Worm (Caenorhabditis elegans) whole organism, early embryonic: Measurements from ENCODE around the gene arrd-6.
A peak's percentile ranks its signal among the peaks of the same experiment; 100 is the strongest.

ENCODE experiments used
- B0310.2 ChIP-seq: sonication (generic microtip); optimal IDR thresholded peaks from 2 replicates; lab custom pipeline; 2016; ENCODE audit warnings: mild to moderate bottlenecking, missing genetic modification characterization, missing compliant biosample characterization
- F13C5.2 ChIP-seq: sonication (generic microtip); optimal IDR thresholded peaks from 2 replicates; lab custom pipeline; 2017; ENCODE audit warnings: mild to moderate bottlenecking, missing genetic modification characterization, inconsistent platforms, missing compliant biosample characterization
- aly-1 ChIP-seq: sonication (generic microtip); optimal IDR thresholded peaks from 2 replicates; lab custom pipeline; 2016; ENCODE audit warnings: missing genetic modification characterization, missing compliant biosample characterization
- ama-1 ChIP-seq: fragments of 150-350 bp; optimal IDR thresholded peaks from 2 replicates; lab custom pipeline; 2014
- ceh-13 ChIP-seq: fragments of 200-800 bp; sonication (Bioruptor generic); optimal IDR thresholded peaks from 2 replicates; lab custom pipeline; 2018; ENCODE audit warnings: mild to moderate bottlenecking, missing genetic modification characterization, missing compliant biosample characterization
- ceh-36 ChIP-seq: sonication (generic microtip); optimal IDR thresholded peaks from 2 replicates; lab custom pipeline; 2016; ENCODE audit warnings: missing genetic modification characterization, inconsistent platforms, missing compliant biosample characterization
- ets-7 ChIP-seq: sonication (generic microtip); optimal IDR thresholded peaks from 2 replicates; lab custom pipeline; 2016; ENCODE audit warnings: missing genotype, missing genetic modification characterization, missing compliant biosample characterization
- flt-1 ChIP-seq: fragments of 200-800 bp; sonication (Bioruptor generic); IDR thresholded peaks from 2 replicates; pipeline ENCODE4 v1.3.6; 2022; ENCODE audit warnings: missing genetic modification characterization, missing compliant biosample characterization
- hmbx-1 ChIP-seq: sonication (generic microtip); optimal IDR thresholded peaks from 2 replicates; lab custom pipeline; 2016; ENCODE audit warnings: mild to moderate bottlenecking, missing genetic modification characterization, missing compliant biosample characterization
- hmg-4 ChIP-seq: fragments of 200-800 bp; sonication (Bioruptor generic); optimal IDR thresholded peaks from 2 replicates; lab custom pipeline; 2018; ENCODE audit warnings: mild to moderate bottlenecking, missing genetic modification characterization, missing compliant biosample characterization
- hnd-1 ChIP-seq: sonication (generic microtip); optimal IDR thresholded peaks from 2 replicates; lab custom pipeline; 2016; ENCODE audit warnings: missing genetic modification characterization, missing compliant biosample characterization
- pes-1 ChIP-seq: fragments of 200-800 bp; sonication (Bioruptor generic); IDR thresholded peaks from 2 replicates; pipeline ENCODE4 v1.3.6; 2022; ENCODE audit warnings: missing genetic modification reagents, missing genetic modification characterization, missing compliant biosample characterization
- scrt-1 ChIP-seq: fragments of 200-800 bp; sonication (Bioruptor generic); IDR thresholded peaks from 2 replicates; pipeline ENCODE4 v1.3.6; 2022; ENCODE audit warnings: missing genetic modification characterization, missing compliant biosample characterization
- sea-1 ChIP-seq: fragments of 200-800 bp; sonication (Bioruptor generic); conservative IDR thresholded peaks from 2 replicates; pipeline ENCODE4 v1.3.6; 2022; ENCODE audit warnings: missing genetic modification characterization, missing compliant biosample characterization
- tbx-11 ChIP-seq: fragments of 200-800 bp; sonication (Bioruptor generic); IDR thresholded peaks from 2 replicates; pipeline ENCODE4 v1.3.6; 2022; ENCODE audit warnings: missing genetic modification characterization, missing compliant biosample characterization
- tbx-37 ChIP-seq: fragments of 200-800 bp; sonication (Bioruptor generic); conservative IDR thresholded peaks from 2 replicates; pipeline ENCODE4 v1.3.6; 2022; ENCODE audit warnings: missing genetic modification reagents, missing genetic modification characterization, missing compliant biosample characterization
- tra-4 ChIP-seq: sonication (generic microtip); optimal IDR thresholded peaks from 2 replicates; lab custom pipeline; 2017; ENCODE audit warnings: missing genetic modification characterization, missing compliant biosample characterization

arrd-6 gene

ce11 chrII:11163291-11163690 lies 20.8 kb downstream of the arrd-6 start:
- no peak for TF ChIP-seq tbx-37 (GFP tag; lab: Robert Waterston, UW)
- TF ChIP-seq B0310.2 (tag; lab: Kevin White, UChicago) = no peak
- TF ChIP-seq F13C5.2 (tag; lab: Kevin White, UChicago) = no peak
- no peak for TF ChIP-seq hnd-1 (tag; lab: Kevin White, UChicago)
- TF ChIP-seq sea-1 (GFP tag; lab: Robert Waterston, UW) = no peak
- no peak for TF ChIP-seq hmbx-1 (tag; lab: Kevin White, UChicago)
- no peak for TF ChIP-seq ama-1 (lab: Kevin White, UChicago)
- no peak for TF ChIP-seq tbx-11
- no peak for TF ChIP-seq aly-1 (tag; lab: Kevin White, UChicago)
- no peak for TF ChIP-seq ceh-36 (tag; lab: Kevin White, UChicago)
- TF ChIP-seq flt-1 = no peak
- no peak for TF ChIP-seq tra-4
- TF ChIP-seq hmg-4 = no peak
- TF ChIP-seq ets-7 (tag; lab: Kevin White, UChicago) = no peak
- no peak for TF ChIP-seq ceh-13 (GFP tag; lab: Kevin White, UChicago)
- no peak for TF ChIP-seq pes-1 (GFP tag; lab: Robert Waterston, UW)

DNA sequence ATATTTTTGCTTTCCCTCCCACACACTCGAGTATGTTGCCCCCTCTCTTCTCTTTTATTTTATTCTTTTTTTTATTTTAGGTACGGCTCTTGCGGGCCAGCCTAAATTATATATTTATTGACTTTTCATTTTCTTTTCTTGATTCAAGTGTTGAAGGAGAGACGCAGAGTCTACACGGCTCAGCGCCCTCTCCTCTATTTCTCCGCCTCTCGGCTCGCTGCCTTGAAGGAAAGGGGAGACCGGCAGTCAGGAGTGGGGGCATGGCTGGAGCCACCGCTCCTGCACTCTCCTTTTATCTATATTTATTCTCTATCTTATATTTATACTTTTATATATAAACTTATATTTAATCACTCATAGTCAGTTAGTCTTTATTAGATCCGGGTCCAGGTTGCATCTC lies 23.9 kb downstream of the arrd-6 start:
- TF ChIP-seq ets-7 (tag; lab: Kevin White, UChicago) (no peak), pes-1 (GFP tag; lab: Robert Waterston, UW) (peak; percentile 49; the same call in 1 of the 2 replicates)

ce11 chrII:11167039-11167438 lies 24.5 kb downstream of the arrd-6 start:
- TF ChIP-seq hmg-4 = peak; percentile 38
- no peak for TF ChIP-seq tbx-11

DNA sequence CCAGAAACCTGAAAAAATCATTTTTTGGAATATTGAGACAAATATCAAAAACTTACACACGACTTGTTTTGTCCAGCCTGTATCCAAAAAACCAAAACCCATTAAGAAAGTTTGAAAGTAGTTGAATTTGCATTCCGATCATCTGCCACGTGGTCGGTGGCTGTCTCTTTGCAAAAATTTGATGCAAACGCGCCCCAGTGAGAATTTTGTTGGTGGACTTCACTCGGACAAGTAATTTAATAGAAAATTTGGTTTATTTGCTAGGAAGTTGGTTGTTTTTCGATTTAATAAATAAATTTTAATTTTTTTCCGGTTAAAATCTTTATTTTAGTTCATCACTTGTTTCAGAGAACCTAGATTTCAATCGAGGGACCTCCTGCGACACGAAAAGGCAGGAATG lies 32.8 kb downstream of the arrd-6 start:
- no peak for TF ChIP-seq pes-1 (GFP tag; lab: Robert Waterston, UW)
- TF ChIP-seq F13C5.2 (tag; lab: Kevin White, UChicago) = no peak
- no peak for TF ChIP-seq scrt-1 (GFP tag; lab: Robert Waterston, UW)
- no peak for TF ChIP-seq tra-4
- TF ChIP-seq ets-7 (tag; lab: Kevin White, UChicago) = no peak
- no peak for TF ChIP-seq hnd-1 (tag; lab: Kevin White, UChicago)
- TF ChIP-seq flt-1 = no peak
- no peak for TF ChIP-seq sea-1 (GFP tag; lab: Robert Waterston, UW)
- TF ChIP-seq B0310.2 (tag; lab: Kevin White, UChicago) = no peak
- no peak for TF ChIP-seq hmbx-1 (tag; lab: Kevin White, UChicago)
- TF ChIP-seq hmg-4 = no peak
- no peak for TF ChIP-seq tbx-11
- no peak for TF ChIP-seq ama-1 (lab: Kevin White, UChicago)
- no peak for TF ChIP-seq ceh-13 (GFP tag; lab: Kevin White, UChicago)
- TF ChIP-seq tbx-37 (GFP tag; lab: Robert Waterston, UW) = no peak

- TF ChIP-seq hmbx-1 (tag; lab: Kevin White, UChicago) (no peak), tbx-11 (no peak), flt-1 (no peak), tra-4 (no peak), hmg-4 (no peak), tbx-37 (GFP tag; lab: Robert Waterston, UW) (no peak), ama-1 (lab: Kevin White, UChicago) (no peak)
Observed at ce11 chrII:11176441-11176840, 33.9 kb downstream of the arrd-6 start.

- TF ChIP-seq scrt-1 (GFP tag; lab: Robert Waterston, UW) (no peak), sea-1 (GFP tag; lab: Robert Waterston, UW) (no peak), tra-4 (no peak), pes-1 (GFP tag; lab: Robert Waterston, UW) (no peak), hmbx-1 (tag; lab: Kevin White, UChicago) (no peak), ama-1 (lab: Kevin White, UChicago) (no peak), flt-1 (no peak), ceh-36 (tag; lab: Kevin White, UChicago) (no peak), hmg-4 (no peak), ets-7 (tag; lab: Kevin White, UChicago) (no peak), hnd-1 (tag; lab: Kevin White, UChicago) (no peak), tbx-11 (no peak), B0310.2 (tag; lab: Kevin White, UChicago) (no peak), aly-1 (tag; lab: Kevin White, UChicago) (no peak), ceh-13 (GFP tag; lab: Kevin White, UChicago) (no peak), tbx-37 (GFP tag; lab: Robert Waterston, UW) (no peak)
Observed at ce11 chrII:11177376-11177775, 34.8 kb downstream of the arrd-6 start, which contains the start of gene F37H8.6. Gene F37H8.6, minus strand, starts transcription at chrII:11177476.

DNA sequence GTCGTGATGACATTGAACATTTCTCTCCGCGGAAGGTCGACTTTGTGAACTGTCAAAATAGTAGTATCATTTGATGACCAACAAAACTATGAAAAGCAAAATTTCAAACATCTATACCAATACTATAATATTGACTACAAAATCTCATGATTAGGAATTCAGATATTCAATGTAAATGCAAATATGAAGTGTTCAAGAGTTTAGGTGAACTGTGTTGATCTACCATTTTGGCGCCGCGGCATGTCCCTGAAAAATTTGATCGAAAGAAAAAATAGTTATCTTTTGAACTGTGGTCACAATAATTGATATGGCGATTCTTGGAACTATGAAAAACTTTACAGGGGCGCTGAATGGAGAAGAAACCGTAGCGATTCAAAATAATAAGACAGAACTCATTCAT lies 36.2 kb downstream of the arrd-6 start:
- TF ChIP-seq hnd-1 (tag; lab: Kevin White, UChicago) = no peak
- TF ChIP-seq aly-1 (tag; lab: Kevin White, UChicago) = no peak
- TF ChIP-seq B0310.2 (tag; lab: Kevin White, UChicago) = no peak
- TF ChIP-seq ama-1 (lab: Kevin White, UChicago) = no peak
- no peak for TF ChIP-seq hmbx-1 (tag; lab: Kevin White, UChicago)
- no peak for TF ChIP-seq pes-1 (GFP tag; lab: Robert Waterston, UW)

- TF ChIP-seq hmbx-1 (tag; lab: Kevin White, UChicago) (no peak), flt-1 (no peak)
Observed at ce11 chrII:11181250-11181704, 38.7 kb downstream of the arrd-6 start, which contains the start of gene bigr-1. Gene bigr-1, plus strand, starts transcription at chrII:11181654.
